In genomic region chrX:17829083-17829997, dm6 we compare ENCODE assay signal across 3 fruit fly cellular contexts.
TF ChIP-seq lines count a peak whose summit lies in the region.

No protein-coding gene starts in this region.

TF ChIP-seq in whole organism, embryonic, 481 proteins besides CTCF, POLR2A, EP300 and RAD21 (continued from another document and continues in another):
- TF ChIP-seq tin (GFP tag; optimal IDR thresholded peaks at IDR 0.05; lab: Kevin White, UChicago) (peak; percentile 62), wor (GFP tag; IDR thresholded peaks at IDR 0.05; lab: Robert Waterston, UW) (peak; percentile 42; the same call in 1 of the 2 replicates), lmd (GFP tag; IDR thresholded peaks at IDR 0.05; lab: Robert Waterston, UW) (peak; percentile 22; the same call in 1 of the 2 replicates), CG2199 (GFP tag; IDR thresholded peaks at IDR 0.05; lab: Robert Waterston, UW) (no peak), Ets97D (GFP tag; optimal IDR thresholded peaks at IDR 0.05; lab: Kevin White, UChicago) (no peak), repo (GFP tag; optimal IDR thresholded peaks at IDR 0.05; lab: Kevin White, UChicago) (no peak), CG18619 (GFP tag; optimal IDR thresholded peaks at IDR 0.05; lab: Kevin White, UChicago) (peak; percentile 34), CG30403 (GFP tag; optimal IDR thresholded peaks at IDR 0.05; lab: Kevin White, UChicago) (peak; percentile 56), Hr39 (optimal IDR thresholded peaks at IDR 0.05; lab: Kevin White, UChicago) (no peak), tio (GFP tag; optimal IDR thresholded peaks at IDR 0.05; lab: Kevin White, UChicago) (peak; percentile 44), salm (tag; optimal IDR thresholded peaks at IDR 0.05; lab: Kevin White, UChicago) (peak; percentile 50), Sox102F (GFP tag; optimal IDR thresholded peaks at IDR 0.05; lab: Kevin White, UChicago) (peak; percentile 68), Rfx (GFP tag; IDR thresholded peaks at IDR 0.05; lab: Robert Waterston, UW) (peak; percentile 16; the same call in 1 of the 2 replicates), D19B (GFP tag; optimal IDR thresholded peaks at IDR 0.05; lab: Kevin White, UChicago) (no peak), schlank (tag; optimal IDR thresholded peaks at IDR 0.05; lab: Kevin White, UChicago) (no peak), CG11247 (GFP tag; IDR thresholded peaks at IDR 0.05; lab: Robert Waterston, UW) (no peak), CG1024 (GFP tag; IDR thresholded peaks at IDR 0.05; lab: Robert Waterston, UW) (peak; percentile 34; the same call in 1 of the 2 replicates), CG17361 (GFP tag; IDR thresholded peaks at IDR 0.05; lab: Robert Waterston, UW) (peak; percentile 89), CG17328 (GFP tag; IDR thresholded peaks at IDR 0.05; lab: Robert Waterston, UW) (peak; percentile 60), CG8924 (tag; optimal IDR thresholded peaks at IDR 0.05; lab: Kevin White, UChicago) (peak; percentile 75), Ravus (GFP tag; IDR thresholded peaks at IDR 0.05; lab: Robert Waterston, UW) (no peak), zen2 (GFP tag; IDR thresholded peaks at IDR 0.05; lab: Robert Waterston, UW; ENCODE audit: partially characterized antibody) (no peak), ase (GFP tag; IDR thresholded peaks at IDR 0.05; lab: Robert Waterston, UW) (peak; percentile 33; the same call in 1 of the 3 replicates), CG15696 (tag; optimal IDR thresholded peaks at IDR 0.05; lab: Kevin White, UChicago) (peak; percentile 77), en (GFP tag; optimal IDR thresholded peaks at IDR 0.05; lab: Kevin White, UChicago) (peak; percentile 40), CG31388 (GFP tag; optimal IDR thresholded peaks at IDR 0.05; lab: Kevin White, UChicago) (no peak), CG11456 (GFP tag; IDR thresholded peaks at IDR 0.05; lab: Robert Waterston, UW) (no peak), CG10321 (GFP tag; IDR thresholded peaks at IDR 0.05; lab: Robert Waterston, UW) (no peak), eve (GFP tag; optimal IDR thresholded peaks at IDR 0.05; lab: Kevin White, UChicago) (no peak), usp (GFP tag; optimal IDR thresholded peaks at IDR 0.05; lab: Kevin White, UChicago) (no peak), Scr (GFP tag; IDR thresholded peaks at IDR 0.05; lab: Robert Waterston, UW; ENCODE audit: partially characterized antibody) (no peak), sc (optimal IDR thresholded peaks at IDR 0.05; lab: Kevin White, UChicago) (no peak), sc (GFP tag; optimal IDR thresholded peaks at IDR 0.05; lab: Kevin White, UChicago) (peak; percentile 74), Ets65A (GFP tag; lab: Kevin White, UChicago) (no peak), CG11723 (GFP tag; optimal IDR thresholded peaks at IDR 0.05; lab: Kevin White, UChicago) (peak; percentile 40), chm (GFP tag; IDR thresholded peaks at IDR 0.05; lab: Robert Waterston, UW) (0 out of 2 replicates have a peak, but pooled peaks have one; percentile 19), CG17612 (GFP tag; IDR thresholded peaks at IDR 0.05; lab: Robert Waterston, UW) (no peak), CG3281 (GFP tag; optimal IDR thresholded peaks at IDR 0.05; lab: Kevin White, UChicago) (no peak), insv (GFP tag; optimal IDR thresholded peaks at IDR 0.05; lab: Kevin White, UChicago) (peak in 1 of 2 experiments; percentile 11), Xrp1 (GFP tag; IDR thresholded peaks at IDR 0.05; lab: Robert Waterston, UW) (peak; percentile 67), CG14014 (GFP tag; IDR thresholded peaks at IDR 0.05; lab: Robert Waterston, UW) (no peak), CG1792 (GFP tag; optimal IDR thresholded peaks at IDR 0.05; lab: Kevin White, UChicago) (peak; percentile 13), Hr51 (GFP tag; optimal IDR thresholded peaks at IDR 0.05; lab: Kevin White, UChicago) (peak in 1 of 2 experiments; percentile 74), CG18764 (GFP tag; optimal IDR thresholded peaks at IDR 0.05; lab: Kevin White, UChicago) (peak; percentile 6)

TF ChIP-seq in whole organism, prepupa, 60 proteins besides CTCF, POLR2A, EP300 and RAD21 (continued from another document):
- TF ChIP-seq CG4318 (GFP tag; optimal IDR thresholded peaks at IDR 0.05; lab: Kevin White, UChicago) = peak; percentile 69
- peak; percentile 77 for TF ChIP-seq CG8119 (GFP tag; IDR thresholded peaks at IDR 0.05; lab: Robert Waterston, UW)
- no peak for TF ChIP-seq Eip93F (GFP tag; optimal IDR thresholded peaks at IDR 0.05; lab: Kevin White, UChicago)
- peak; percentile 84 for TF ChIP-seq OdsH (GFP tag; optimal IDR thresholded peaks at IDR 0.05; lab: Kevin White, UChicago)
- TF ChIP-seq CG3032 (tag; optimal IDR thresholded peaks at IDR 0.05; lab: Kevin White, UChicago) = peak; percentile 58
- TF ChIP-seq vri (GFP tag; optimal IDR thresholded peaks at IDR 0.05; lab: Kevin White, UChicago) = no peak
- peak; percentile 15 for TF ChIP-seq CG11902 (GFP tag; optimal IDR thresholded peaks at IDR 0.05; lab: Kevin White, UChicago)
- TF ChIP-seq CG11762 (GFP tag; optimal IDR thresholded peaks at IDR 0.05; lab: Kevin White, UChicago; ENCODE audit: insufficient read depth) = peak; percentile 44
- peak; percentile 80 for TF ChIP-seq CG15336 (GFP tag; IDR thresholded peaks at IDR 0.05; lab: Robert Waterston, UW)
- peak; percentile 37 for TF ChIP-seq CG1621 (tag; optimal IDR thresholded peaks at IDR 0.05; lab: Kevin White, UChicago)
- TF ChIP-seq CG6808 (GFP tag; optimal IDR thresholded peaks at IDR 0.05; lab: Kevin White, UChicago) = peak; percentile 65
- TF ChIP-seq Blimp-1 (GFP tag; optimal IDR thresholded peaks at IDR 0.05; lab: Kevin White, UChicago) = no peak
- peak; percentile 58 for TF ChIP-seq Ets96B (tag; optimal IDR thresholded peaks at IDR 0.05; lab: Kevin White, UChicago)
- peak; percentile 8 for TF ChIP-seq CG7368 (GFP tag; optimal IDR thresholded peaks at IDR 0.05; lab: Kevin White, UChicago)
- peak; percentile 95 for TF ChIP-seq Eip78C (GFP tag; lab: Kevin White, UChicago)
- TF ChIP-seq CG10631 (GFP tag; optimal IDR thresholded peaks at IDR 0.05; lab: Kevin White, UChicago) = peak; percentile 35
- peak; percentile 54 for TF ChIP-seq CG8632 (GFP tag; optimal IDR thresholded peaks at IDR 0.05; lab: Kevin White, UChicago)
- no peak for TF ChIP-seq Hr38 (GFP tag; optimal IDR thresholded peaks at IDR 0.05; lab: Kevin White, UChicago)
- TF ChIP-seq Eip75B (GFP tag; optimal IDR thresholded peaks at IDR 0.05; lab: Kevin White, UChicago) = peak; percentile 39
- peak; percentile 50 for TF ChIP-seq Hr39 (GFP tag; optimal IDR thresholded peaks at IDR 0.05; lab: Kevin White, UChicago)
- peak; percentile 66 for TF ChIP-seq net (GFP tag; optimal IDR thresholded peaks at IDR 0.05; lab: Kevin White, UChicago)
- TF ChIP-seq ss (GFP tag; optimal IDR thresholded peaks at IDR 0.05; lab: Kevin White, UChicago) = peak; percentile 21 to 60
- peak; percentile 29 for TF ChIP-seq lz (GFP tag; optimal IDR thresholded peaks at IDR 0.05; lab: Kevin White, UChicago)
- TF ChIP-seq esn (GFP tag; optimal IDR thresholded peaks at IDR 0.05; lab: Kevin White, UChicago) = peak; percentile 41
- TF ChIP-seq CG34406 (GFP tag; optimal IDR thresholded peaks at IDR 0.05; lab: Kevin White, UChicago) = peak; percentile 43
- peak; percentile 68 for TF ChIP-seq Hr4 (GFP tag; optimal IDR thresholded peaks at IDR 0.05; lab: Kevin White, UChicago)
- TF ChIP-seq CG8319 (GFP tag; optimal IDR thresholded peaks at IDR 0.05; lab: Kevin White, UChicago) = peak; percentile 3
- peak; percentile 60 for TF ChIP-seq topi (GFP tag; optimal IDR thresholded peaks at IDR 0.05; lab: Kevin White, UChicago)
- TF ChIP-seq dac (GFP tag; optimal IDR thresholded peaks at IDR 0.05; lab: Kevin White, UChicago) = peak; percentile 65
- peak; percentile 34 for TF ChIP-seq pdm3 (GFP tag; optimal IDR thresholded peaks at IDR 0.05; lab: Kevin White, UChicago)
- TF ChIP-seq Sox15 (GFP tag; optimal IDR thresholded peaks at IDR 0.05; lab: Kevin White, UChicago) = peak; percentile 47
- peak; percentile 47 for TF ChIP-seq dsx (GFP tag; optimal IDR thresholded peaks at IDR 0.05; lab: Kevin White, UChicago; ENCODE audit: poor library complexity, severe bottlenecking)
- TF ChIP-seq CG6854 (GFP tag; optimal IDR thresholded peaks at IDR 0.05; lab: Kevin White, UChicago) = no peak
- no peak for TF ChIP-seq CG9139 (GFP tag; optimal IDR thresholded peaks at IDR 0.05; lab: Kevin White, UChicago)
- peak; percentile 61; the same call in 2 of the 3 replicates for TF ChIP-seq eg (GFP tag; IDR thresholded peaks at IDR 0.05; lab: Robert Waterston, UW)
- TF ChIP-seq CG16779 (tag; optimal IDR thresholded peaks at IDR 0.05; lab: Kevin White, UChicago) = peak; percentile 50
- peak; percentile 57 for TF ChIP-seq CG3919 (GFP tag; optimal IDR thresholded peaks at IDR 0.05; lab: Kevin White, UChicago)
- no peak for TF ChIP-seq Ets21C (GFP tag; optimal IDR thresholded peaks at IDR 0.05; lab: Kevin White, UChicago)
- TF ChIP-seq fkh (GFP tag; optimal IDR thresholded peaks at IDR 0.05; lab: Kevin White, UChicago) = peak; percentile 16

TF ChIP-seq in whole organism, wandering third instar larva, 38 proteins besides CTCF, POLR2A, EP300 and RAD21 (continued from another document):
- TF ChIP-seq Dfd (GFP tag; optimal IDR thresholded peaks at IDR 0.05; lab: Kevin White, UChicago) (no peak), Vsx2 (GFP tag; optimal IDR thresholded peaks at IDR 0.05; lab: Kevin White, UChicago; ENCODE audit: partially characterized antibody) (no peak), GATAd (GFP tag; optimal IDR thresholded peaks at IDR 0.05; lab: Kevin White, UChicago) (no peak), Rel (GFP tag; optimal IDR thresholded peaks at IDR 0.05; lab: Kevin White, UChicago) (no peak), Rel (tag; optimal IDR thresholded peaks at IDR 0.05; lab: Kevin White, UChicago) (no peak), Jra (GFP tag; optimal IDR thresholded peaks at IDR 0.05; lab: Kevin White, UChicago) (no peak), fru (GFP tag; optimal IDR thresholded peaks at IDR 0.05; lab: Kevin White, UChicago) (peak; percentile 40), ey (GFP tag; optimal IDR thresholded peaks at IDR 0.05; lab: Kevin White, UChicago) (peak; percentile 1), Hnf4 (GFP tag; optimal IDR thresholded peaks at IDR 0.05; lab: Kevin White, UChicago) (no peak), Abd-B (GFP tag; optimal IDR thresholded peaks at IDR 0.05; lab: Kevin White, UChicago) (no peak), psq (GFP tag; optimal IDR thresholded peaks at IDR 0.05; lab: Kevin White, UChicago) (no peak), tai (GFP tag; optimal IDR thresholded peaks at IDR 0.05; lab: Kevin White, UChicago) (no peak), CG32264 (GFP tag; optimal IDR thresholded peaks at IDR 0.05; lab: Kevin White, UChicago) (no peak)
